Worm (Caenorhabditis elegans) whole organism, L2 larva: ENCODE data around the gene cima-1.

ENCODE experiments used
- ama-1 ChIP-seq: fragments of 150-350 bp; optimal IDR thresholded peaks from 2 replicates; lab custom pipeline; 2018; ENCODE audit warnings: inconsistent platforms
- crh-2 ChIP-seq: sonication (generic microtip); optimal IDR thresholded peaks from 2 replicates; lab custom pipeline; 2017; ENCODE audit warnings: missing biosample characterization, missing genetic modification characterization
- skn-1 ChIP-seq: sonication (generic microtip); optimal IDR thresholded peaks from 2 replicates; lab custom pipeline; 2017; ENCODE audit warnings: missing biosample characterization, missing genetic modification characterization
- snpc-4 ChIP-seq: fragments of 150-350 bp; optimal IDR thresholded peaks from 2 replicates; lab custom pipeline; 2014; ENCODE audit warnings: missing biosample characterization, missing genetic modification characterization
- unc-62 ChIP-seq: fragments of 150-350 bp; optimal IDR thresholded peaks from 2 replicates; lab custom pipeline; 2014; ENCODE audit warnings: missing biosample characterization, missing genetic modification reagents, missing genetic modification characterization
- ztf-1 ChIP-seq: fragments of 200-800 bp; sonication (Bioruptor generic); conservative IDR thresholded peaks from 2 replicates; pipeline ENCODE4 v1.3.6; 2022; ENCODE audit warnings: missing genetic modification characterization, missing compliant biosample characterization

- TF ChIP-seq ama-1 (lab: Kevin White, UChicago) (no peak), unc-62 (GFP tag; lab: Kevin White, UChicago) (no peak), skn-1 (tag; lab: Kevin White, UChicago) (no peak), ztf-1 (GFP tag; lab: Robert Waterston, UW) (no peak), snpc-4 (tag; lab: Kevin White, UChicago) (no peak), crh-2 (tag; lab: Kevin White, UChicago) (no peak)
These were observed 9.5 kb upstream of the cima-1 start, which contains the start of gene nep-16 for ce11 chrIV:7641758-7642157.
